Fruit fly (Drosophila melanogaster): ENCODE measurements around the gene CG14073.

The CG14073 gene

DNA sequence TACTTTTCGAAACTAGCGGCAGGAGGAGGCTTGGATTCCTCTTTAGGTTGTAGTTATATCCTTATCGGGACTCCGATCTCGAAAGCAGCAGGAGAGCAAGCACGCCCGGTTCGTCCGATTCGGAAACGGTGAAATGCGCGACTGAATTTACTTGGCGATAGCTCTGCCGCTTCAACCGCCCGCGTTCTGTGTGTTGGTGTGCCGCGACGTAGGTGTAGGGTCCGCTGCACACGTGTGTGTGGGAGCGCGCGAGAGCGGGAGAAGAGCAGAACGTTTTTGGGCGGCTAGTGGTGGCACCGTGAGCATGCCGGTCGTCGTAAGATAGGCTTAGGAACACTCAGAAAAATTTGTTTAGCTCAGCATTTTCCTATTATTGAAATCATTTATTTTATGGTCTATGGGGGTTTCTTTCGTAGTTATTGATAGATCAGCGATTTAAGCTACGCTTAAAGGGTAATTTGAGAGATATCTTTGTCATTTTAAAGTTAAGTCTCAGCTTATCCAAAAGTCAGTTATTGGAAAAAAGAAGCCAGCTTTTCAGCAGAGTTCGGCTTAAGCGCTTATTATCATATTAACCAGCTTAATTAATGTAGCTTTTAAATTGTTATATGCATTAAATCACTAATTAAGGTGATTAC lies 20.0 kb upstream of the CG14073 start (continued):
- TF ChIP-seq Sox102F (GFP tag; optimal IDR thresholded peaks at IDR 0.05) (peak; percentile 37), Ets21C (GFP tag; optimal IDR thresholded peaks at IDR 0.05) (peak; percentile 18), CG11902 (GFP tag; optimal IDR thresholded peaks at IDR 0.05) (no peak), Eip78C (GFP tag) (peak; percentile 64), Gug (GFP tag; IDR thresholded peaks at IDR 0.05) (no peak), Met (GFP tag; optimal IDR thresholded peaks at IDR 0.05) (peak; percentile 63), Blimp-1 (GFP tag; optimal IDR thresholded peaks at IDR 0.05) (no peak), OdsH (GFP tag; optimal IDR thresholded peaks at IDR 0.05) (peak; percentile 49), achi (GFP tag; optimal IDR thresholded peaks at IDR 0.05) (peak; percentile 36)

DNA sequence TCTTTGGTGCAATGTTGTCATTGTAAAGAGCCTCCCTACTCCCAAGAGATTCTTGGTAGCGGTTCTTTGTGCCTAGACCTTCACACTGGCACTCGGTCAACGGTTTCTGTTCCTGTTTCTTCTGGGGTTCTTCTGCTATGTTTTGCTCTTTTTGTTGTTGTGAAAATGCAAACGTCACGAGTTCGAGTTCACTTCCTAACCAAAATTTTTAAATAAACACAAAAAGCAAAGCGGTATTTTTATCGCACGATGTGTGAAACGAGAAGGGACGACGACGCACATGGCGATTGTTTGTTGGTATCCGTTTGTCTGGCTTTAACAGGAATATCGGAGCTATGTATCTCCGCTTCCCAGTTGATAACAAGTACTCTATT lies 19.5 kb upstream of the CG14073 start:
- TF ChIP-seq Sox15 (GFP tag; optimal IDR thresholded peaks at IDR 0.05) (no peak), Blimp-1 (GFP tag; optimal IDR thresholded peaks at IDR 0.05) (no peak), acj6 (GFP tag; optimal IDR thresholded peaks at IDR 0.05) (no peak), Eip78C (GFP tag) (peak; percentile 13), CG16779 (tag; optimal IDR thresholded peaks at IDR 0.05) (no peak), CG6792 (GFP tag; optimal IDR thresholded peaks at IDR 0.05) (no peak)

DNA sequence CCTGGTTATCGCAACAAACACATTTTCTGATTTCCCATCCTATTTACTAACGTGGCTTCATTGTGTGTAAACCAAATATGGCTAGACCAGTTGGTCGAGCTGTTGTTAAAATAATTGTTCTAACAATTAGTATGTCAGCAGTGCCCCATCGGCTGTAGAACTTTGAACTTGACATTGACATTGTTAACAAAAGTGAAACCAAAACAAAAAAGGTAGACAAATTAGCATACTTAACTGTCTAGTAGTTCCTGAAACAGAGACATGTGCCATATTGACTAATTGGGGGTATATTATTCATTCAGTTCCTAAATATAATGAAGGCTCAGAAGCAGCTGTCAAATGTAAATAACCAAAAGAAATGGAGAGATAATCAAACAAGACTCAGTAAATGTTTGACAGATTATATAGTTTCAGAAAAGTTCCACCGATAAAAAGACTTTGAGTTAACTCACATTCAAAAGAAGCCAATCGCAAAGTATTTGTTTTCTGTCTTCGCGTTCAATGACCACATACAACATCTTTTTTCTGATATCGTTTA lies 17.3 kb upstream of the CG14073 start:
- TF ChIP-seq CG3919 (GFP tag; optimal IDR thresholded peaks at IDR 0.05) (no peak), fkh (GFP tag; optimal IDR thresholded peaks at IDR 0.05) (peak; percentile 71), Eip93F (GFP tag; optimal IDR thresholded peaks at IDR 0.05) (no peak), CG32006 (GFP tag; optimal IDR thresholded peaks at IDR 0.05) (no peak)

DNA sequence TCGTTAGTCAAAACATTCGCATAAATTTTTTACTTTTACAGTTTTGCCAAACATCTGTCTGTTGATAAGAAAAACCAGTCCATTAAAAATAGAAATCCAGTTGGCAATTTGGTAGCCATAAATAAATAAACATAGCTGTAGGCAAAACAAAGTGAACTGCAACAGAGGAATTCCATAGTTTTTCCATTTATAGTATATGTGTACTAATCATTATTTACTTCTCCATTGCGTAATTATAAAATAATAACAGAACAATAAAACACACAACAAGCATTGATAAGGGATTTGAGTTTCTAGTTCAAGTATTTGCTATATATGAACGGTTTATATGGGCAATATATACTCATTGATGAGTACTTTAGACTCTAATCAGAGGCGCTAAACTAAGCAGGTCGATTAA lies 16.2 kb upstream of the CG14073 start:
- TF ChIP-seq CG6163 (GFP tag; IDR thresholded peaks at IDR 0.05) (no peak), ss (GFP tag; optimal IDR thresholded peaks at IDR 0.05) (no peak), pdm3 (GFP tag; optimal IDR thresholded peaks at IDR 0.05) (no peak), CG11294 (GFP tag; IDR thresholded peaks at IDR 0.05) (no peak), CG1621 (tag; optimal IDR thresholded peaks at IDR 0.05) (no peak), Eip75B (GFP tag; optimal IDR thresholded peaks at IDR 0.05) (no peak), CG9139 (GFP tag; optimal IDR thresholded peaks at IDR 0.05) (no peak), Ets21C (GFP tag; optimal IDR thresholded peaks at IDR 0.05) (no peak), Sox14 (GFP tag; optimal IDR thresholded peaks at IDR 0.05) (no peak), Eip93F (GFP tag; optimal IDR thresholded peaks at IDR 0.05) (no peak), Ets96B (tag; optimal IDR thresholded peaks at IDR 0.05) (no peak), spab (GFP tag; optimal IDR thresholded peaks at IDR 0.05) (no peak), CG11762 (GFP tag; optimal IDR thresholded peaks at IDR 0.05; ENCODE audit: insufficient read depth) (no peak), CG32006 (GFP tag; optimal IDR thresholded peaks at IDR 0.05) (no peak), fd85E (GFP tag; optimal IDR thresholded peaks at IDR 0.05) (no peak), CG16779 (tag; optimal IDR thresholded peaks at IDR 0.05) (no peak)

DNA sequence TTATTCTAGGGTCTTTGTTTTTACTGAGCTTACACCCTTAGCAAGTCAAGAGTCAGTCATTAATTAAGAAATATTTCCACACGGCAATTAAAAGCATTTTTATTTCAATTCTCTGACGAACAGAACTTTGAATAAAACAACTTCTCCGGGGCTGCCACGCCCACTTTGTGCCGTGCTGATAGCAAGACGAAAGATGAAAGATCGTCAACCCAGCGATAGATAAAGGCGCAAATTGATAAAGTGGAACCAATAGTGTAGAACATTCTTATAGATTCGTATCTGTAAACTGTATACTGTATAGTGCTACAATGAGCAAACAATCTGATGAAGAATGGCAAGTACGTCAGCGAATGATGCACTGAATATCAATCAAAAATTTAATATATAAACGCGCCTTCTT lies 14.4 kb upstream of the CG14073 start:
- no peak for TF ChIP-seq esn (GFP tag; optimal IDR thresholded peaks at IDR 0.05)
- TF ChIP-seq fd59A (GFP tag; optimal IDR thresholded peaks at IDR 0.05): no peak
- peak; percentile 92 for TF ChIP-seq svp (GFP tag)
- no peak for TF ChIP-seq Smox (GFP tag; optimal IDR thresholded peaks at IDR 0.05)
- no peak for TF ChIP-seq Met (GFP tag; optimal IDR thresholded peaks at IDR 0.05)
- TF ChIP-seq CG11902 (GFP tag; optimal IDR thresholded peaks at IDR 0.05): no peak
- TF ChIP-seq Sox15 (GFP tag; optimal IDR thresholded peaks at IDR 0.05): no peak
- peak; percentile 21 for TF ChIP-seq Eip78C (GFP tag)
- TF ChIP-seq CG10669 (GFP tag; optimal IDR thresholded peaks at IDR 0.05): no peak
